Worm (Caenorhabditis elegans): ENCODE data around the gene Y42A5A.5.

Gene Y42A5A.5

ce11 chrV:11140326-11140725 lies 30.8 kb upstream of the Y42A5A.5 start:
- TF ChIP-seq dve-1 (tag; optimal IDR thresholded peaks at IDR 0.05; ENCODE audit: insufficient read depth) (peak; percentile 12), lin-1 (GFP tag; IDR thresholded peaks at IDR 0.05) (no peak), hlh-11 (tag; optimal IDR thresholded peaks at IDR 0.05) (peak; percentile 62), nhr-28 (tag; optimal IDR thresholded peaks at IDR 0.05) (peak; percentile 26), F37D6.2 (tag; optimal IDR thresholded peaks at IDR 0.05) (no peak), ZK337.2 (GFP tag; IDR thresholded peaks at IDR 0.05) (no peak), mep-1 (tag; optimal IDR thresholded peaks at IDR 0.05) (peak; percentile 23), set-16 (GFP tag; IDR thresholded peaks at IDR 0.05) (no peak), mxl-3 (GFP tag; optimal IDR thresholded peaks at IDR 0.05) (peak; percentile 47), hlh-30 (tag; optimal IDR thresholded peaks at IDR 0.05; ENCODE audit: insufficient read depth) (peak; percentile 21), nhr-48 (tag; optimal IDR thresholded peaks at IDR 0.05) (no peak), aha-1 (tag) (peak; percentile 73), madf-5 (GFP tag; IDR thresholded peaks at IDR 0.05) (no peak), mdl-1 (tag; optimal IDR thresholded peaks at IDR 0.05) (peak in 1 of 2 experiments; percentile 48), nhr-11 (tag; optimal IDR thresholded peaks at IDR 0.05) (peak; percentile 20), dmd-6 (GFP tag; IDR thresholded peaks at IDR 0.05) (0 out of 2 replicates have a peak, but pooled peaks have one; percentile 13), nhr-10 (tag; optimal IDR thresholded peaks at IDR 0.05) (no peak), daf-16 (GFP tag; optimal IDR thresholded peaks at IDR 0.05) (no peak), daf-16 (tag; optimal IDR thresholded peaks at IDR 0.05) (peak; percentile 40), vab-7 (GFP tag; IDR thresholded peaks at IDR 0.05) (no peak)

DNA sequence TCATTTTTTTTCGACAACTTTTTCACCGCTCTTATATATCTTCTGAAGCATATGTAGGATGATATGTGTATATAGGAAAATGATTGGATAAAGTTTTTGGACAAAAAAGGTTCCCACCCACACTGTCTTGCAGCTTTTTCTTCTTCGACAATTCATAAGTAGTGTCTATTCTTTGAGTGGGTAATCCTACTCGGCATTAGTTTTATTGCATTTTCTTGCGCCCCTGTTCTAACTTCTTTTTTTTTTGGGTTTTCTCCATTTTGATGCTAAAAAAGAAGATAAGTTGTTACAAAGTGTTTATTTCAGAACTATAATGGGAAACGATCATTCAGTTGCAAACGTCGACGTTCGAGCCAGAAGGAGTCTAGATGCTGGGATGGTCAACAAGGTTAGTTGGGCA lies 24.7 kb upstream of the Y42A5A.5 start, which contains the start of gene glb-3:
glb-3 (plus strand) TSS at position 301 of the 400 bp plus-strand sequence.
- no peak for TF ChIP-seq Y105C5A.15 (GFP tag; IDR thresholded peaks at IDR 0.05)
- TF ChIP-seq zip-2 (tag; optimal IDR thresholded peaks at IDR 0.05): no peak
- no peak for TF ChIP-seq lin-15B (tag; optimal IDR thresholded peaks at IDR 0.05)
- TF ChIP-seq lsy-2 (tag; optimal IDR thresholded peaks at IDR 0.05): no peak
- no peak for TF ChIP-seq mep-1 (tag; optimal IDR thresholded peaks at IDR 0.05)
- TF ChIP-seq nhr-237 (tag; optimal IDR thresholded peaks at IDR 0.05): no peak
- no peak for TF ChIP-seq nhr-42 (GFP tag; IDR thresholded peaks at IDR 0.05)
- no peak for TF ChIP-seq R02D3.7 (tag; optimal IDR thresholded peaks at IDR 0.05)
- no peak for TF ChIP-seq spr-1 (tag; optimal IDR thresholded peaks at IDR 0.05)
- TF ChIP-seq gei-8 (GFP tag; optimal IDR thresholded peaks at IDR 0.05): no peak
- no peak for TF ChIP-seq snpc-1.2 (GFP tag; IDR thresholded peaks at IDR 0.05)
- no peak for TF ChIP-seq arid-1 (GFP tag; conservative IDR thresholded peaks at IDR 0.05)
- no peak for TF ChIP-seq nhr-6 (tag; optimal IDR thresholded peaks at IDR 0.05)
- TF ChIP-seq ztf-7 (tag; optimal IDR thresholded peaks at IDR 0.05): no peak
- no peak for TF ChIP-seq egl-27 (tag; optimal IDR thresholded peaks at IDR 0.05)
- no peak for TF ChIP-seq nhr-111 (GFP tag; optimal IDR thresholded peaks at IDR 0.05)
- TF ChIP-seq rbr-2 (tag; optimal IDR thresholded peaks at IDR 0.05): no peak
- no peak for TF ChIP-seq nhr-11 (tag; optimal IDR thresholded peaks at IDR 0.05)
- TF ChIP-seq lir-3 (tag; optimal IDR thresholded peaks at IDR 0.05): no peak
- no peak for TF ChIP-seq lin-1 (GFP tag; IDR thresholded peaks at IDR 0.05)

DNA sequence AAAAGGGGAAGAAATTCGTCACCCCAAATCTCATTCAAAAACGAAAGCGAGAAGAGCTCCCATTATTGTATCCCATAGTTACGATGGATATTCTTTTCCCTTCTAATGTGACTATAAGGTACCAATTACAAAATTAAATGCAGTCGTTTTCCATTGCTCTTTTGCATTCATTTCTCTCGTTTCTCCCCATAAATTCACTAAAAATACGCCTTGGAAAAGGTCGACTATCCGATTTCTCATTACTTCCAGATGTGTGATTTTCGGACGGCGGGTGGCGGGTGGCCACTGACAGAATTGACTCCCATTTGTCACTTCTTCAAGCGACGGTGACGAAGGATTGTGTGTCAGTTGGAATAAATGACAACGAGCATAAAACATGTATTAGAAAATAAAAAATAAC lies 24.0 kb upstream of the Y42A5A.5 start:
- TF ChIP-seq mdt-29 (GFP tag; IDR thresholded peaks at IDR 0.05): no peak
- TF ChIP-seq ceh-32 (tag; optimal IDR thresholded peaks at IDR 0.05; ENCODE audit: poor library complexity): no peak
- no peak for TF ChIP-seq set-16 (GFP tag; IDR thresholded peaks at IDR 0.05)
